Worm (Caenorhabditis elegans): ENCODE results near the gene R07B1.7.

The R07B1.7 gene

ce11 chrX:9872554-9872953, 3.6 kb downstream of the R07B1.7 start, which contains the start of gene R07B1.8:
TSS of gene R07B1.8 (minus strand) at chrX:9872654.
- TF ChIP-seq ztf-23 (GFP tag; IDR thresholded peaks at IDR 0.05) (no peak), tab-1 (GFP tag; IDR thresholded peaks at IDR 0.05) (no peak), flt-1 (GFP tag; IDR thresholded peaks at IDR 0.05) (no peak)

ce11 chrX:9877117-9877516, 8.2 kb downstream of the R07B1.7 start, which contains the start of gene R07B1.9:
TSS of gene R07B1.9 (plus strand) at chrX:9877417.
- no peak for TF ChIP-seq cog-1 (tag; optimal IDR thresholded peaks at IDR 0.05)
- TF ChIP-seq flt-1 (GFP tag; IDR thresholded peaks at IDR 0.05), result no peak
- TF ChIP-seq ztf-29 (GFP tag; IDR thresholded peaks at IDR 0.05), result no peak
- no peak for TF ChIP-seq med-1 (GFP tag; optimal IDR thresholded peaks at IDR 0.05; ENCODE audit: insufficient read depth)
- TF ChIP-seq tab-1 (GFP tag; IDR thresholded peaks at IDR 0.05), result no peak
- no peak for TF ChIP-seq klf-2 (GFP tag; conservative IDR thresholded peaks at IDR 0.05)
- no peak for TF ChIP-seq T22C8.4 (GFP tag; IDR thresholded peaks at IDR 0.05)
- TF ChIP-seq ztf-23 (GFP tag; IDR thresholded peaks at IDR 0.05), result no peak
- TF ChIP-seq ref-1 (GFP tag; conservative IDR thresholded peaks at IDR 0.05), result no peak

ce11 chrX:9882112-9882511, 13.2 kb downstream of the R07B1.7 start, which contains the start of gene glo-1:
TSS of gene glo-1 (minus strand) at chrX:9882212.
- TF ChIP-seq tab-1 (GFP tag; IDR thresholded peaks at IDR 0.05), result no peak

- TF ChIP-seq ztf-23 (GFP tag; IDR thresholded peaks at IDR 0.05) (no peak), cog-1 (tag; optimal IDR thresholded peaks at IDR 0.05) (no peak), flt-1 (GFP tag; IDR thresholded peaks at IDR 0.05) (no peak), T22C8.4 (GFP tag; IDR thresholded peaks at IDR 0.05) (no peak), med-1 (GFP tag; optimal IDR thresholded peaks at IDR 0.05; ENCODE audit: insufficient read depth) (no peak), tab-1 (GFP tag; IDR thresholded peaks at IDR 0.05) (no peak), ztf-29 (GFP tag; IDR thresholded peaks at IDR 0.05) (no peak), ref-1 (GFP tag; conservative IDR thresholded peaks at IDR 0.05) (no peak), klf-2 (GFP tag; conservative IDR thresholded peaks at IDR 0.05) (no peak)
Measured at ce11 chrX:9882572-9882971, 13.7 kb downstream of the R07B1.7 start.

- TF ChIP-seq flt-1 (GFP tag; IDR thresholded peaks at IDR 0.05) (no peak), ztf-29 (GFP tag; IDR thresholded peaks at IDR 0.05) (no peak), tab-1 (GFP tag; IDR thresholded peaks at IDR 0.05) (no peak), med-1 (GFP tag; optimal IDR thresholded peaks at IDR 0.05; ENCODE audit: insufficient read depth) (no peak), cog-1 (tag; optimal IDR thresholded peaks at IDR 0.05) (no peak), ref-1 (GFP tag; conservative IDR thresholded peaks at IDR 0.05) (no peak), klf-2 (GFP tag; conservative IDR thresholded peaks at IDR 0.05) (no peak), ztf-23 (GFP tag; IDR thresholded peaks at IDR 0.05) (no peak), T22C8.4 (GFP tag; IDR thresholded peaks at IDR 0.05) (no peak)
Measured at ce11 chrX:9883837-9884324, 15.0 kb downstream of the R07B1.7 start, which contains the start of gene mrp-4. TSS of gene mrp-4 (plus strand) at chrX:9884274.

ce11 chrX:9892323-9892722, 23.4 kb downstream of the R07B1.7 start, which contains the start of gene F21G4.1:
TSS of gene F21G4.1 (minus strand) at chrX:9892328.
- no peak for TF ChIP-seq ztf-23 (GFP tag; IDR thresholded peaks at IDR 0.05)
- no peak for TF ChIP-seq flt-1 (GFP tag; IDR thresholded peaks at IDR 0.05)
- TF ChIP-seq med-1 (GFP tag; optimal IDR thresholded peaks at IDR 0.05; ENCODE audit: insufficient read depth), result no peak
- TF ChIP-seq ref-1 (GFP tag; conservative IDR thresholded peaks at IDR 0.05), result no peak
- TF ChIP-seq klf-2 (GFP tag; conservative IDR thresholded peaks at IDR 0.05), result no peak
- no peak for TF ChIP-seq tab-1 (GFP tag; IDR thresholded peaks at IDR 0.05)
- no peak for TF ChIP-seq ztf-29 (GFP tag; IDR thresholded peaks at IDR 0.05)
- no peak for TF ChIP-seq cog-1 (tag; optimal IDR thresholded peaks at IDR 0.05)
- TF ChIP-seq T22C8.4 (GFP tag; IDR thresholded peaks at IDR 0.05), result no peak

ce11 chrX:9893069-9893468, 24.1 kb downstream of the R07B1.7 start:
- TF ChIP-seq tab-1 (GFP tag; IDR thresholded peaks at IDR 0.05), result no peak
- TF ChIP-seq ztf-29 (GFP tag; IDR thresholded peaks at IDR 0.05), result no peak
- TF ChIP-seq ref-1 (GFP tag; conservative IDR thresholded peaks at IDR 0.05), result no peak
- TF ChIP-seq ztf-23 (GFP tag; IDR thresholded peaks at IDR 0.05), result no peak
- TF ChIP-seq flt-1 (GFP tag; IDR thresholded peaks at IDR 0.05), result no peak
- TF ChIP-seq med-1 (GFP tag; optimal IDR thresholded peaks at IDR 0.05; ENCODE audit: insufficient read depth), result no peak
- TF ChIP-seq cog-1 (tag; optimal IDR thresholded peaks at IDR 0.05), result no peak
- TF ChIP-seq klf-2 (GFP tag; conservative IDR thresholded peaks at IDR 0.05), result no peak
- TF ChIP-seq T22C8.4 (GFP tag; IDR thresholded peaks at IDR 0.05), result no peak

- TF ChIP-seq ztf-29 (GFP tag; IDR thresholded peaks at IDR 0.05) (no peak), cog-1 (tag; optimal IDR thresholded peaks at IDR 0.05) (no peak), tab-1 (GFP tag; IDR thresholded peaks at IDR 0.05) (no peak), med-1 (GFP tag; optimal IDR thresholded peaks at IDR 0.05; ENCODE audit: insufficient read depth) (no peak), ref-1 (GFP tag; conservative IDR thresholded peaks at IDR 0.05) (no peak), klf-2 (GFP tag; conservative IDR thresholded peaks at IDR 0.05) (no peak), flt-1 (GFP tag; IDR thresholded peaks at IDR 0.05) (no peak), ztf-23 (GFP tag; IDR thresholded peaks at IDR 0.05) (no peak), T22C8.4 (GFP tag; IDR thresholded peaks at IDR 0.05) (no peak)
Measured at ce11 chrX:9894844-9895243, 25.9 kb downstream of the R07B1.7 start, which contains the start of gene F21G4.3. TSS of gene F21G4.3 (plus strand) at chrX:9895144.

ce11 chrX:9899426-9900131, 30.7 kb downstream of the R07B1.7 start, which contains the start of gene phf-34:
TSS of gene phf-34 (minus strand) at chrX:9899476.
- TF ChIP-seq cog-1 (tag; optimal IDR thresholded peaks at IDR 0.05) (peak; percentile 71), klf-2 (GFP tag; conservative IDR thresholded peaks at IDR 0.05) (no peak)

- TF ChIP-seq klf-2 (GFP tag; conservative IDR thresholded peaks at IDR 0.05) (no peak), cog-1 (tag; optimal IDR thresholded peaks at IDR 0.05) (no peak), ztf-29 (GFP tag; IDR thresholded peaks at IDR 0.05) (no peak), ztf-23 (GFP tag; IDR thresholded peaks at IDR 0.05) (no peak), med-1 (GFP tag; optimal IDR thresholded peaks at IDR 0.05; ENCODE audit: insufficient read depth) (no peak), ref-1 (GFP tag; conservative IDR thresholded peaks at IDR 0.05) (no peak), flt-1 (GFP tag; IDR thresholded peaks at IDR 0.05) (no peak), tab-1 (GFP tag; IDR thresholded peaks at IDR 0.05) (no peak), T22C8.4 (GFP tag; IDR thresholded peaks at IDR 0.05) (no peak)
Measured at ce11 chrX:9905840-9906239, 36.9 kb downstream of the R07B1.7 start, which contains the start of gene F21G4.5. TSS of gene F21G4.5 (plus strand) at chrX:9906140.

All from whole organism, midembryonic.